Worm (Caenorhabditis elegans) whole organism, late embryonic: ENCODE measurements around the gene F48F7.5.

ENCODE experiments used
- mec-3 ChIP-seq: sonication (generic microtip); optimal IDR thresholded peaks from 2 replicates; lab custom pipeline; 2016; ENCODE audit warnings: borderline replicate concordance, missing genetic modification characterization, missing compliant biosample characterization
- nfya-1 ChIP-seq: sonication (generic microtip); optimal IDR thresholded peaks from 2 replicates; lab custom pipeline; 2017; ENCODE audit warnings: missing genetic modification characterization, mild to moderate bottlenecking, missing compliant biosample characterization, antibody characterized with exemption, moderate library complexity
- tbx-2 ChIP-seq: sonication (generic microtip); optimal IDR thresholded peaks from 2 replicates; lab custom pipeline; 2016; ENCODE audit warnings: missing genetic modification characterization, missing compliant biosample characterization

- TF ChIP-seq tbx-2 (tag; lab: Kevin White, UChicago) (no peak), nfya-1 (tag; lab: Kevin White, UChicago) (no peak), mec-3 (tag; lab: Kevin White, UChicago) (no peak)
Observed at ce11 chrX:13945090-13945489, 30.4 kb upstream of the F48F7.5 start.
